Fruit fly (Drosophila melanogaster) whole organism, embryonic: ENCODE data around the gene CG10383.
A peak's percentile ranks its signal among the peaks of the same experiment; 100 is the strongest.

Source experiments
- Ada2b ChIP-seq: fragments of 200-800 bp; sonication (Bioruptor generic); IDR thresholded peaks from 2 replicates; pipeline ENCODE4 v1.3.6; 2022; ENCODE audit warnings: missing biosample characterization, missing genetic modification characterization
- BEAF-32 ChIP-seq: fragments of 200-800 bp; sonication (Bioruptor generic); optimal IDR thresholded peaks from 3 replicates; lab custom pipeline; 2017; ENCODE audit warnings: missing biosample characterization, missing genetic modification characterization, mild to moderate bottlenecking, moderate library complexity, missing genetic modification reagents
- Bgb ChIP-seq: fragments of 200-800 bp; sonication (Bioruptor generic); IDR thresholded peaks from 2 replicates; pipeline ENCODE4 v1.3.6; 2022; ENCODE audit warnings: missing biosample characterization, missing genetic modification characterization; ENCODE audit not compliant: partially characterized antibody
- CG12155 ChIP-seq: fragments of 200-800 bp; sonication (Bioruptor generic); optimal IDR thresholded peaks from 3 replicates; lab custom pipeline; 2016; ENCODE audit warnings: missing biosample characterization, missing genetic modification characterization
- CG12236 ChIP-seq: fragments of 200-800 bp; sonication (Bioruptor generic); optimal IDR thresholded peaks from 2 replicates; lab custom pipeline; 2016; ENCODE audit warnings: missing biosample characterization, missing genetic modification characterization
- CG12391 ChIP-seq: fragments of 200-800 bp; sonication (Bioruptor generic); optimal IDR thresholded peaks from 3 replicates; lab custom pipeline; 2018; ENCODE audit warnings: missing biosample characterization, mild to moderate bottlenecking, missing genetic modification characterization, moderate library complexity
- CG13287 ChIP-seq: fragments of 200-800 bp; sonication (Bioruptor generic); IDR thresholded peaks from 2 replicates; pipeline ENCODE4 v1.3.6; 2022; ENCODE audit warnings: missing biosample characterization, missing genetic modification characterization; ENCODE audit not compliant: partially characterized antibody
- CG13775 ChIP-seq: fragments of 200-800 bp; sonication (Bioruptor generic); optimal IDR thresholded peaks from 3 replicates; lab custom pipeline; 2017; ENCODE audit warnings: missing biosample characterization, mild to moderate bottlenecking, missing genetic modification characterization
- CG14441 ChIP-seq: fragments of 200-800 bp; sonication (Bioruptor generic); IDR thresholded peaks from 2 replicates; pipeline ENCODE4 v1.3.6; 2022; ENCODE audit warnings: missing biosample characterization, missing genetic modification characterization
- CG14860 ChIP-seq: fragments of 200-800 bp; sonication (Bioruptor generic); IDR thresholded peaks from 3 replicates; pipeline ENCODE4 v1.3.6; 2022; ENCODE audit warnings: missing biosample characterization, missing genetic modification characterization; ENCODE audit not compliant: partially characterized antibody
- CG15479 ChIP-seq: fragments of 200-800 bp; sonication (Bioruptor generic); optimal IDR thresholded peaks from 3 replicates; lab custom pipeline; 2019; ENCODE audit warnings: missing biosample characterization, mild to moderate bottlenecking, missing genetic modification characterization, moderate library complexity
- CG15514 ChIP-seq: fragments of 200-800 bp; sonication (Bioruptor generic); optimal IDR thresholded peaks from 3 replicates; lab custom pipeline; 2017; ENCODE audit warnings: missing biosample characterization, missing genetic modification characterization, mild to moderate bottlenecking, moderate library complexity, missing genetic modification reagents
- CG16813 ChIP-seq: fragments of 200-800 bp; sonication (Bioruptor generic); IDR thresholded peaks from 3 replicates; pipeline ENCODE4 v1.3.6; 2022; ENCODE audit warnings: missing biosample characterization, missing genetic modification characterization; ENCODE audit not compliant: partially characterized antibody
- CG17361 ChIP-seq: fragments of 200-800 bp; sonication (Bioruptor generic); IDR thresholded peaks from 3 replicates; pipeline ENCODE4 v1.3.6; 2022; ENCODE audit warnings: missing biosample characterization, missing genetic modification characterization
- CG18262 ChIP-seq: fragments of 200-800 bp; optimal IDR thresholded peaks from 3 replicates; lab custom pipeline; 2019; ENCODE audit warnings: missing biosample characterization, mild to moderate bottlenecking, missing genetic modification characterization, moderate library complexity
- CG18476 ChIP-seq: fragments of 200-800 bp; sonication (Bioruptor generic); optimal IDR thresholded peaks from 2 replicates; lab custom pipeline; 2016; ENCODE audit warnings: missing biosample characterization, mild to moderate bottlenecking, missing genetic modification characterization
- CG2120 ChIP-seq: fragments of 200-800 bp; sonication (Bioruptor generic); optimal IDR thresholded peaks from 3 replicates; lab custom pipeline; 2016; ENCODE audit warnings: missing biosample characterization, missing genetic modification characterization
- CG32772 ChIP-seq: fragments of 200-800 bp; sonication (Bioruptor generic); IDR thresholded peaks from 2 replicates; pipeline ENCODE4 v1.3.6; 2022; ENCODE audit warnings: missing biosample characterization, missing genetic modification characterization
- CG34224 ChIP-seq: fragments of 200-800 bp; sonication (Bioruptor generic); IDR thresholded peaks from 3 replicates; pipeline ENCODE4 v1.3.6; 2022; ENCODE audit warnings: missing biosample characterization, missing genetic modification characterization; ENCODE audit not compliant: partially characterized antibody
- CG3847 ChIP-seq: fragments of 200-800 bp; sonication (Bioruptor generic); IDR thresholded peaks from 2 replicates; pipeline ENCODE4 v1.3.6; 2022; ENCODE audit warnings: missing biosample characterization, missing genetic modification characterization
- CG4360 ChIP-seq: fragments of 200-800 bp; sonication (Bioruptor generic); IDR thresholded peaks from 2 replicates; pipeline ENCODE4 v1.3.6; 2022; ENCODE audit warnings: missing biosample characterization, missing genetic modification characterization
- CG5180 ChIP-seq: fragments of 200-800 bp; sonication (Bioruptor generic); optimal IDR thresholded peaks from 3 replicates; lab custom pipeline; 2017; ENCODE audit warnings: missing biosample characterization, missing genetic modification characterization, mild to moderate bottlenecking, moderate library complexity, missing genetic modification reagents
- CG6689 ChIP-seq: fragments of 200-800 bp; sonication (Bioruptor generic); IDR thresholded peaks from 2 replicates; pipeline ENCODE4 v1.3.6; 2022; ENCODE audit warnings: missing biosample characterization, missing genetic modification characterization
- CG7372 ChIP-seq: fragments of 200-800 bp; sonication (Bioruptor generic); IDR thresholded peaks from 2 replicates; pipeline ENCODE4 v1.3.6; 2022; ENCODE audit warnings: missing biosample characterization, missing genetic modification characterization
- CG9932 ChIP-seq: fragments of 200-800 bp; sonication (Bioruptor generic); IDR thresholded peaks from 2 replicates; pipeline ENCODE4 v1.3.6; 2022; ENCODE audit warnings: missing biosample characterization, missing genetic modification characterization
- Chrac-16 ChIP-seq: fragments of 200-800 bp; sonication (Bioruptor generic); optimal IDR thresholded peaks from 3 replicates; lab custom pipeline; 2016; ENCODE audit warnings: missing biosample characterization, missing genetic modification characterization
- Deaf1 ChIP-seq: fragments of 200-800 bp; optimal IDR thresholded peaks from 3 replicates; lab custom pipeline; 2019; ENCODE audit warnings: missing biosample characterization, mild to moderate bottlenecking, missing genetic modification characterization, moderate library complexity
- Lhr ChIP-seq: fragments of 200-800 bp; sonication (Bioruptor generic); optimal IDR thresholded peaks from 3 replicates; lab custom pipeline; 2017; ENCODE audit warnings: mild to moderate bottlenecking, missing biosample characterization, missing genetic modification reagents, missing genetic modification characterization
- Mrtf ChIP-seq: fragments of 200-800 bp; sonication (Bioruptor generic); IDR thresholded peaks from 3 replicates; pipeline ENCODE4 v1.3.6; 2022; ENCODE audit warnings: missing biosample characterization, missing genetic modification characterization
- Pdp1 ChIP-seq, 2 experiments: fragments of 200-800 bp; sonication (Bioruptor generic); optimal IDR thresholded peaks; 3 replicates each; lab custom pipeline; 2016; ENCODE audit warnings: missing biosample characterization in 2 of 2, missing genetic modification characterization in 2 of 2, mild to moderate bottlenecking in 1 of 2, moderate library complexity in 1 of 2
- Poxn ChIP-seq: fragments of 200-800 bp; sonication (Bioruptor generic); IDR thresholded peaks from 2 replicates; pipeline ENCODE4 v1.3.6; 2022; ENCODE audit warnings: missing biosample characterization, missing genetic modification characterization
- Rx ChIP-seq: fragments of 200-800 bp; sonication (Bioruptor generic); IDR thresholded peaks from 2 replicates; pipeline ENCODE4 v1.3.6; 2022; ENCODE audit warnings: missing biosample characterization, missing genetic modification characterization
- TFAM ChIP-seq: fragments of 200-800 bp; sonication (Bioruptor generic); optimal IDR thresholded peaks from 2 replicates; lab custom pipeline; 2017; ENCODE audit warnings: missing biosample characterization, missing genetic modification characterization, inconsistent platforms
- bab2 ChIP-seq: fragments of 200-800 bp; sonication (Bioruptor generic); optimal IDR thresholded peaks from 2 replicates; lab custom pipeline; 2016; ENCODE audit warnings: missing biosample characterization, missing genetic modification characterization
- bcd ChIP-seq: fragments of 200-800 bp; sonication (Bioruptor generic); optimal IDR thresholded peaks from 2 replicates; lab custom pipeline; 2017; ENCODE audit warnings: missing biosample characterization, mild to moderate bottlenecking, missing genetic modification characterization
- chinmo ChIP-seq: fragments of 200-800 bp; sonication (Bioruptor generic); IDR thresholded peaks from 4 replicates; pipeline ENCODE4 v1.3.6; 2022; ENCODE audit warnings: missing biosample characterization, missing genetic modification characterization; ENCODE audit not compliant: partially characterized antibody
- dmrt99B ChIP-seq: fragments of 200-800 bp; sonication (Bioruptor generic); optimal IDR thresholded peaks from 2 replicates; lab custom pipeline; 2018; ENCODE audit warnings: missing biosample characterization, mild to moderate bottlenecking, missing genetic modification characterization, moderate library complexity
- dysf ChIP-seq: fragments of 200-800 bp; sonication (Bioruptor generic); IDR thresholded peaks from 3 replicates; pipeline ENCODE4 v1.3.6; 2022; ENCODE audit warnings: missing biosample characterization, missing genetic modification characterization
- eve ChIP-seq, 2 experiments: fragments of >200 bp; optimal IDR thresholded peaks; 2 replicates each; lab custom pipeline; 2017; ENCODE audit warnings: missing biosample characterization in 2 of 2, missing genetic modification characterization in 2 of 2
- gro ChIP-seq: fragments of 200-800 bp; sonication (Bioruptor generic); optimal IDR thresholded peaks from 2 replicates; lab custom pipeline; 2016; ENCODE audit warnings: missing biosample characterization, missing genetic modification characterization
- otp ChIP-seq: fragments of 200-800 bp; sonication (Bioruptor generic); IDR thresholded peaks from 3 replicates; pipeline ENCODE4, ENCODE4 v1.3.6; 2022; ENCODE audit warnings: missing biosample characterization, missing genetic modification characterization
- p53 ChIP-seq: fragments of 200-800 bp; sonication (Bioruptor generic); optimal IDR thresholded peaks from 2 replicates; lab custom pipeline; 2016; ENCODE audit warnings: missing biosample characterization, missing genetic modification characterization
- prd ChIP-seq, 3 experiments: fragments of >200 bp in 2 of 3; fragments of 200-800 bp in 1 of 3; sonication (Bioruptor generic) in 1 of 3; optimal IDR thresholded peaks in 2 of 3; IDR thresholded peaks in 1 of 3; 2 replicates in 2 of 3; 3 replicates in 1 of 3; pipeline versions ENCODE4 v1.3.6 to Lab custom; 2017 to 2022; ENCODE audit warnings: missing biosample characterization in 1 of 3, missing genetic modification characterization in 1 of 3
- pzg ChIP-seq: fragments of 200-800 bp; sonication (Bioruptor generic); optimal IDR thresholded peaks from 3 replicates; lab custom pipeline; 2018; ENCODE audit warnings: missing biosample characterization, mild to moderate bottlenecking, missing genetic modification characterization, moderate library complexity
- slbo ChIP-seq: fragments of 200-800 bp; sonication (Bioruptor generic); IDR thresholded peaks from 2 replicates; pipeline ENCODE4 v1.3.6; 2022; ENCODE audit warnings: missing biosample characterization, missing genetic modification characterization
- sna ChIP-seq: fragments of 200-800 bp; sonication (Bioruptor generic); IDR thresholded peaks from 2 replicates; pipeline ENCODE4 v1.3.6; 2022; ENCODE audit warnings: missing biosample characterization, missing genetic modification characterization; ENCODE audit not compliant: partially characterized antibody
- so ChIP-seq: fragments of 200-800 bp; sonication (Bioruptor generic); IDR thresholded peaks from 3 replicates; pipeline ENCODE4 v1.3.6; 2022; ENCODE audit warnings: missing biosample characterization, missing genetic modification characterization
- stc ChIP-seq: fragments of 200-800 bp; sonication (Bioruptor generic); IDR thresholded peaks from 2 replicates; pipeline ENCODE4 v1.3.6; 2022; ENCODE audit warnings: missing biosample characterization, missing genetic modification characterization
- stwl ChIP-seq: fragments of 200-800 bp; sonication (Bioruptor generic); optimal IDR thresholded peaks from 3 replicates; lab custom pipeline; 2018; ENCODE audit warnings: missing biosample characterization, mild to moderate bottlenecking, missing genetic modification characterization, moderate library complexity

Gene CG10383

dm6 chr2L:18705617-18706046, 10.2 kb upstream of the CG10383 start, which contains the start of gene Jwa (continued):
- TF ChIP-seq CG5180 (GFP tag; lab: Kevin White, UChicago), result peak; percentile 43
- TF ChIP-seq Pdp1 (GFP tag; optimal IDR thresholded peaks at IDR 0.05; lab: Kevin White, UChicago), result peak; percentile 81 to 96
- TF ChIP-seq bab2 (GFP tag; lab: Kevin White, UChicago), result peak; percentile 96
- peak; percentile 90 for TF ChIP-seq CG6689
- TF ChIP-seq gro, result peak; percentile 88
- TF ChIP-seq Poxn (GFP tag; lab: Robert Waterston, UW), result peak; percentile 83
- peak; percentile 98 for TF ChIP-seq CG12391 (tag; lab: Kevin White, UChicago)
- TF ChIP-seq CG16813 (GFP tag; lab: Robert Waterston, UW), result peak; percentile 99
- TF ChIP-seq Chrac-16 (GFP tag; lab: Kevin White, UChicago), result peak; percentile 99
- TF ChIP-seq CG12236, result peak; percentile 79
- TF ChIP-seq chinmo (GFP tag; lab: Robert Waterston, UW), result peak; percentile 94
- TF ChIP-seq CG7372 (GFP tag; lab: Robert Waterston, UW), result peak; percentile 92
- TF ChIP-seq Mrtf (GFP tag; lab: Robert Waterston, UW), result peak; percentile 84
- TF ChIP-seq CG17361, result peak; percentile 84
- TF ChIP-seq TFAM (GFP tag; lab: Kevin White, UChicago), result no peak
- TF ChIP-seq CG13775 (GFP tag; lab: Kevin White, UChicago), result peak; percentile 97
- peak; percentile 88 for TF ChIP-seq CG32772 (GFP tag; lab: Robert Waterston, UW)
- TF ChIP-seq eve (GFP tag; optimal IDR thresholded peaks at IDR 0.05; lab: Kevin White, UChicago), result no peak
- peak; percentile 70 for TF ChIP-seq pzg (GFP tag; lab: Kevin White, UChicago)
- peak; percentile 98 for TF ChIP-seq CG9932 (GFP tag; lab: Robert Waterston, UW)
- peak; percentile 78 for TF ChIP-seq CG15514 (GFP tag; lab: Kevin White, UChicago)
- TF ChIP-seq stwl (tag; lab: Kevin White, UChicago), result peak; percentile 72
- TF ChIP-seq bcd (GFP tag; lab: Kevin White, UChicago), result peak; percentile 78
- peak; percentile 100 for TF ChIP-seq CG14860
- peak; percentile 96 for TF ChIP-seq CG3847 (GFP tag; lab: Robert Waterston, UW)
- TF ChIP-seq otp, result peak; percentile 96
- TF ChIP-seq Bgb (GFP tag; lab: Robert Waterston, UW), result peak; percentile 98
- no peak for TF ChIP-seq prd (optimal IDR thresholded peaks at IDR 0.05; lab: Kevin White, UChicago)
- peak; percentile 95 for TF ChIP-seq prd (GFP tag; IDR thresholded peaks at IDR 0.05; lab: Robert Waterston, UW)
- TF ChIP-seq CG34224 (GFP tag; lab: Robert Waterston, UW), result peak; percentile 100
- peak; percentile 97 for TF ChIP-seq CG12155 (GFP tag; lab: Kevin White, UChicago)
- TF ChIP-seq dysf (GFP tag; lab: Robert Waterston, UW), result peak; percentile 88
- peak; percentile 84 for TF ChIP-seq dmrt99B (tag; lab: Kevin White, UChicago)
- peak; percentile 88 for TF ChIP-seq CG14441
- peak; percentile 81 for TF ChIP-seq Rx (GFP tag; lab: Robert Waterston, UW)
- TF ChIP-seq slbo (GFP tag; lab: Robert Waterston, UW), result peak; percentile 98
- TF ChIP-seq stc (GFP tag; lab: Robert Waterston, UW), result peak; percentile 78
- TF ChIP-seq CG18476 (GFP tag; lab: Kevin White, UChicago), result peak; percentile 79
- peak; percentile 80 for TF ChIP-seq Lhr (GFP tag; lab: Kevin White, UChicago)
- peak; percentile 56 for TF ChIP-seq Deaf1 (tag; lab: Kevin White, UChicago)
- TF ChIP-seq so, result peak; percentile 84; the same call in 2 of the 3 replicates
- TF ChIP-seq CG2120 (GFP tag; lab: Kevin White, UChicago), result peak; percentile 99
- peak; percentile 79 for TF ChIP-seq Ada2b
- no peak for TF ChIP-seq CG15479
- TF ChIP-seq sna, result peak; percentile 100
- TF ChIP-seq p53 (GFP tag; lab: Kevin White, UChicago), result peak; percentile 40
- peak; percentile 100 for TF ChIP-seq CG13287 (GFP tag; lab: Robert Waterston, UW)
- no peak; the same call in 1 of the 2 replicates for TF ChIP-seq CG4360 (GFP tag; lab: Robert Waterston, UW)
- TF ChIP-seq BEAF-32 (GFP tag; lab: Kevin White, UChicago), result peak; percentile 98
- peak; percentile 81 for TF ChIP-seq CG18262
